Fruit fly (Drosophila melanogaster): ENCODE results near the gene CG8492.
A peak's percentile ranks its signal among the peaks of the same experiment; 100 is the strongest.

The CG8492 gene

dm6 chr3L:7726285-7726684 is 5.7 kb downstream of the CG8492 start, which contains the start of gene CG7457 (continued):
- no peak for TF ChIP-seq lab (GFP tag; optimal IDR thresholded peaks at IDR 0.05)
- no peak for TF ChIP-seq CG33557 (GFP tag; optimal IDR thresholded peaks at IDR 0.05)
- no peak for TF ChIP-seq az2 (GFP tag; optimal IDR thresholded peaks at IDR 0.05)
- no peak for TF ChIP-seq zfh1 (GFP tag; IDR thresholded peaks at IDR 0.05)
- no peak for TF ChIP-seq CG6765 (GFP tag; optimal IDR thresholded peaks at IDR 0.05)
- TF ChIP-seq CG11723 (GFP tag; optimal IDR thresholded peaks at IDR 0.05): no peak
- TF ChIP-seq Spps (tag; optimal IDR thresholded peaks at IDR 0.05): no peak
- no peak for TF ChIP-seq nom (GFP tag; optimal IDR thresholded peaks at IDR 0.05)
- TF ChIP-seq ara (GFP tag; IDR thresholded peaks at IDR 0.05): no peak
- no peak for TF ChIP-seq Mrtf (GFP tag; IDR thresholded peaks at IDR 0.05)
- no peak for TF ChIP-seq CG6654 (GFP tag; optimal IDR thresholded peaks at IDR 0.05)
- TF ChIP-seq sens-2 (GFP tag; IDR thresholded peaks at IDR 0.05): no peak
- no peak for TF ChIP-seq CG10654 (GFP tag; optimal IDR thresholded peaks at IDR 0.05)
- peak; percentile 28 for TF ChIP-seq Lhr (GFP tag; optimal IDR thresholded peaks at IDR 0.05)
- TF ChIP-seq Opbp (GFP tag; IDR thresholded peaks at IDR 0.05; ENCODE audit: partially characterized antibody): peak; percentile 97
- no peak for TF ChIP-seq aop (GFP tag; IDR thresholded peaks at IDR 0.05)
- no peak for TF ChIP-seq CG14710 (tag; optimal IDR thresholded peaks at IDR 0.05)
- no peak for TF ChIP-seq D19A (tag; optimal IDR thresholded peaks at IDR 0.05)
- no peak for TF ChIP-seq CG13123 (GFP tag; optimal IDR thresholded peaks at IDR 0.05)
- TF ChIP-seq croc (GFP tag; conservative IDR thresholded peaks at IDR 0.05): no peak
- TF ChIP-seq unc-4 (GFP tag; IDR thresholded peaks at IDR 0.05; ENCODE audit: partially characterized antibody): peak; percentile 94
- no peak for TF ChIP-seq TFAM (GFP tag; optimal IDR thresholded peaks at IDR 0.05)
- TF ChIP-seq ase (GFP tag; IDR thresholded peaks at IDR 0.05): no peak
- TF ChIP-seq Oaz (GFP tag; IDR thresholded peaks at IDR 0.05): no peak
- no peak for TF ChIP-seq klu (GFP tag; IDR thresholded peaks at IDR 0.05)
- no peak for TF ChIP-seq lola (GFP tag; optimal IDR thresholded peaks at IDR 0.05)
- no peak for TF ChIP-seq Antp (GFP tag; optimal IDR thresholded peaks at IDR 0.05)
- TF ChIP-seq row (GFP tag; IDR thresholded peaks at IDR 0.05): peak; percentile 44; the same call in 2 of the 3 replicates
- TF ChIP-seq ab (GFP tag; optimal IDR thresholded peaks at IDR 0.05): no peak
- no peak for TF ChIP-seq br (optimal IDR thresholded peaks at IDR 0.05)
- TF ChIP-seq phol (tag; optimal IDR thresholded peaks at IDR 0.05): peak; percentile 20
- no peak for TF ChIP-seq da (GFP tag; optimal IDR thresholded peaks at IDR 0.05)
- TF ChIP-seq tx (GFP tag; optimal IDR thresholded peaks at IDR 0.05): no peak
- peak; percentile 75 for TF ChIP-seq vvl (GFP tag; IDR thresholded peaks at IDR 0.05)
- TF ChIP-seq Max (GFP tag; optimal IDR thresholded peaks at IDR 0.05): no peak
- TF ChIP-seq ash1 (GFP tag; optimal IDR thresholded peaks at IDR 0.05): no peak
- TF ChIP-seq chif (GFP tag; optimal IDR thresholded peaks at IDR 0.05): no peak
- TF ChIP-seq luna (GFP tag; optimal IDR thresholded peaks at IDR 0.05): no peak
- no peak for TF ChIP-seq sr (GFP tag; IDR thresholded peaks at IDR 0.05)
- TF ChIP-seq Hmr (GFP tag; optimal IDR thresholded peaks at IDR 0.05): peak; percentile 5
- no peak for TF ChIP-seq jing (GFP tag; optimal IDR thresholded peaks at IDR 0.05)
- no peak for TF ChIP-seq CG8388 (GFP tag; optimal IDR thresholded peaks at IDR 0.05)
- no peak for TF ChIP-seq scrt (GFP tag; optimal IDR thresholded peaks at IDR 0.05)
- peak; percentile 25; the same call in 1 of the 2 replicates for TF ChIP-seq CG9932 (GFP tag; IDR thresholded peaks at IDR 0.05)
- no peak for TF ChIP-seq CG18619 (GFP tag; optimal IDR thresholded peaks at IDR 0.05)
- no peak for TF ChIP-seq dati (GFP tag; IDR thresholded peaks at IDR 0.05)
- TF ChIP-seq CG17829 (tag; optimal IDR thresholded peaks at IDR 0.05): no peak
- TF ChIP-seq CG15011 (GFP tag; optimal IDR thresholded peaks at IDR 0.05): no peak
- TF ChIP-seq CG7556 (GFP tag; optimal IDR thresholded peaks at IDR 0.05): no peak
- no peak for TF ChIP-seq CG4360 (GFP tag; IDR thresholded peaks at IDR 0.05)
- TF ChIP-seq Dp (GFP tag; optimal IDR thresholded peaks at IDR 0.05): peak; percentile 62
- TF ChIP-seq CG14014 (GFP tag; IDR thresholded peaks at IDR 0.05): no peak

All from whole organism, embryonic.